Fruit fly (Drosophila melanogaster): Measurements from ENCODE around the gene pum.

Gene pum

dm6 chr3R:9047561-9048465, 189.7 kb downstream of the pum start, which contains the start of gene Rel (continued):
- TF ChIP-seq CG3281 (GFP tag; optimal IDR thresholded peaks at IDR 0.05) (peak; percentile 78), CG12769 (tag; optimal IDR thresholded peaks at IDR 0.05) (peak; percentile 99), Ravus (GFP tag; IDR thresholded peaks at IDR 0.05) (no peak), CG7556 (GFP tag; optimal IDR thresholded peaks at IDR 0.05) (peak; percentile 73), CG16863 (GFP tag; optimal IDR thresholded peaks at IDR 0.05) (no peak), CG4617 (GFP tag; optimal IDR thresholded peaks at IDR 0.05; ENCODE audit: borderline replicate concordance) (peak; percentile 29), twi (tag; optimal IDR thresholded peaks at IDR 0.05) (peak; percentile 66), caup (GFP tag; optimal IDR thresholded peaks at IDR 0.05; ENCODE audit: severe bottlenecking) (peak; percentile 52), zen (tag; optimal IDR thresholded peaks at IDR 0.05) (peak; percentile 59), CG30020 (tag; optimal IDR thresholded peaks at IDR 0.05) (peak; percentile 69), HmgZ (tag; optimal IDR thresholded peaks at IDR 0.05) (peak; percentile 42), lbe (GFP tag; optimal IDR thresholded peaks at IDR 0.05) (peak; percentile 70), CG13775 (GFP tag; optimal IDR thresholded peaks at IDR 0.05) (peak; percentile 76), CG3065 (GFP tag; optimal IDR thresholded peaks at IDR 0.05) (no peak), rib (GFP tag; IDR thresholded peaks at IDR 0.05) (no peak), CG12942 (GFP tag; optimal IDR thresholded peaks at IDR 0.05) (peak; percentile 31), sc (optimal IDR thresholded peaks at IDR 0.05) (no peak), sc (GFP tag; optimal IDR thresholded peaks at IDR 0.05) (peak; percentile 50), D19B (GFP tag; optimal IDR thresholded peaks at IDR 0.05) (peak; percentile 54), fd96Cb (tag; optimal IDR thresholded peaks at IDR 0.05) (peak; percentile 67), CG7271 (tag; optimal IDR thresholded peaks at IDR 0.05) (peak; percentile 64), CG1603 (tag; optimal IDR thresholded peaks at IDR 0.05) (peak; percentile 40), ftz-f1 (GFP tag; optimal IDR thresholded peaks at IDR 0.05) (peak; percentile 56), CG13424 (tag; optimal IDR thresholded peaks at IDR 0.05) (peak; percentile 85), CG2875 (GFP tag; optimal IDR thresholded peaks at IDR 0.05) (peak; percentile 11), CG6254 (GFP tag; optimal IDR thresholded peaks at IDR 0.05) (peak; percentile 47), sqz (GFP tag; optimal IDR thresholded peaks at IDR 0.05) (peak; percentile 49), CG3847 (GFP tag; IDR thresholded peaks at IDR 0.05) (no peak), sd (tag; optimal IDR thresholded peaks at IDR 0.05) (peak; percentile 96), corto (GFP tag; optimal IDR thresholded peaks at IDR 0.05) (peak; percentile 39), CG1647 (GFP tag; optimal IDR thresholded peaks at IDR 0.05) (peak; percentile 15), hbn (GFP tag; IDR thresholded peaks at IDR 0.05; ENCODE audit: partially characterized antibody) (no peak), kah (GFP tag; optimal IDR thresholded peaks at IDR 0.05) (no peak), B-H1 (GFP tag; IDR thresholded peaks at IDR 0.05) (no peak), eve (GFP tag; optimal IDR thresholded peaks at IDR 0.05) (no peak), CG6813 (GFP tag; optimal IDR thresholded peaks at IDR 0.05) (peak; percentile 39), CG10543 (GFP tag; optimal IDR thresholded peaks at IDR 0.05) (peak; percentile 98), CG31388 (GFP tag; optimal IDR thresholded peaks at IDR 0.05) (no peak), mirr (GFP tag; optimal IDR thresholded peaks at IDR 0.05) (peak; percentile 94), NfI (GFP tag; optimal IDR thresholded peaks at IDR 0.05) (peak; percentile 46), B-H2 (GFP tag; optimal IDR thresholded peaks at IDR 0.05) (peak; percentile 75), CG10959 (GFP tag; IDR thresholded peaks at IDR 0.05) (no peak), CG7928 (GFP tag; optimal IDR thresholded peaks at IDR 0.05) (peak; percentile 70), CG8089 (GFP tag; optimal IDR thresholded peaks at IDR 0.05) (peak; percentile 13), Vsx1 (GFP tag; optimal IDR thresholded peaks at IDR 0.05) (peak; percentile 28), BtbVII (GFP tag; optimal IDR thresholded peaks at IDR 0.05) (peak; percentile 18), bsh (GFP tag; optimal IDR thresholded peaks at IDR 0.05) (peak in 1 of 2 experiments; percentile 62), CG4424 (GFP tag; optimal IDR thresholded peaks at IDR 0.05) (peak; percentile 50)
